Fruit fly (Drosophila melanogaster) ovary, adult (tissue): ENCODE measurements around the gene dgt1.

Experiments used
- CG17801 ChIP-seq: fragments of 200-800 bp; optimal IDR thresholded peaks from 2 replicates; lab custom pipeline; 2019; ENCODE audit warnings: missing biosample characterization, mild to moderate bottlenecking, missing genetic modification characterization, moderate library complexity; ENCODE audit not compliant: partially characterized antibody

Gene dgt1

DNA sequence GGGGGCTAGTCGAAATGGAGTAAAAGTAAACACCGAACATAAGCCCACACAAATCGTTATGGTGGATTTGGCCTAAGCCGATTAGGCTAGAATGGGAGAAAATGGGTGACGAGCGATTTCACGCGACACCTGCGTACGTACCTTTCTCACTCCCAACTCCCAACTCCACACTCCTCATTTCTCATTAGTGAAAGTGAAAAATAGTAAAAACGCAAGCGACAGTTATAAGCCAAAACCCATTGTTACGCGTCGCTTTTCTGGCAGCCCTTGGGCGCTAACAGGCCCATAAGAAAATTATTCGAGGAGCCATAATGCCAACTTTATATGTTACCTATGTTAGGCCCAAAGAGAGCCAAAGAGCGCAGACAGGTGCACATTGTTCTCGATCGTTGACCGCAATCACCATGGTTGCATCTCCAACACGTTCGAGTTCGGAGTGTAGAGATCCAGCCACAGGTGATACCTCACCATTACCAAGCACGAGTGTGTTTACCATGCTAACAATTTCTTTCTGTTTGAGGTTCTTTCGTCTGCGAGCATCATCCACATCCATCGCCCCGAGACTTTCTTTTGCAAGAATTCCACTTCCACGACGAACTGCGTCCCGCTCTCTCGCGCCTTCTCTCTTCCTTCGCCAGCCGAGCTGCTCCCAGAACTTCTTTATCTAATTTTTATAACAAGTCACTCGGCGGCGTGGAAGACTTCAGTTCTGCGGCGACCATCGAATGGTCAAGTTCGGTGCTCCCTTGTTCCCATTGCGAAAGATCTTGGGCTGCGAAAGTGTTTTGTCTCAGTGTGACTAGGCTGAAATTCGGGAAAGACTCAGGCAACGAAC, 38.6 kb downstream of the dgt1 start, which contains the start of gene neo:
neo (plus strand) TSS at position 698 of the 835 bp plus-strand sequence.
- no peak for TF ChIP-seq CG17801 (GFP tag; lab: Kevin White, UChicago)

DNA sequence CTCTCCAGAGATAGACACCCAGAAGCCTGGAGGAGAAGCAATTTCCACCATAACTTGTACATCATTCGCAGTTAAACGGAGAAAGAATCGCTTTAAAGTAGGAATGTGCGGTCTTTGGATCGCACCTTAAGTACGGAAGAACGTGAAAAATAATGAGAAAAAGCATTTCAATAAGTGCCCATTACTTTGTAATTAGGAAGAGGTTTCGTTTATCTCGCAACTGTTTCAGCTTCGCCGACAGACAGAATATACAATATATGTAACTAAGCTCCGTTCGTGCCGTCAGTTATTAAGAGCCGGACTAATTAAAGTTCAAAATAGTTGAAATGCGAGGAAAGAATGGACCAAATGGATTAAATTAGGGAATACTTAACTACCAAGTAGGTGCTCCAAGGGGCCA, 39.6 kb downstream of the dgt1 start, which contains the start of gene CG7829:
CG7829 (minus strand) TSS at position 101 of the 400 bp plus-strand sequence.
- TF ChIP-seq CG17801 (GFP tag; lab: Kevin White, UChicago) = no peak

DNA sequence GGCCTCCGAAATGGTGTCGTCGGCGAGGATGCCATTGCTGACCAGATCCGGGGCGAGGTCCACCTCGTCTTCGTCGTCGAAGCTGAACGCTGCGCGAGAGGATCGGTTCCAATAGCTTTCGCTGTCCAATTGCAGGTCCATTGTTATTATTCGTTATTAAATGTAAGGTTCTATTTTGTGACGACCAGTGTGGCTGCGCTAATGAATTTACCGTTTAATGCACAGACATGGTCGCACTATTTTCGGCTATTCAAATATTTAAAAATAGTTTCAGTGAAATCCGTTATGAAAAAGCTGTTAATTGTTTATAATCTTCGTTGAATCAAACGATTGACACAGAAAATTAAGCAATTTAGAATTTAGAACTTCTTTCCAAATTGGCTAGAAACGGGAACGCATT, 41.0 kb downstream of the dgt1 start, which contains the start of gene Vps16B:
Vps16B (minus strand) TSS at position 186 of the 400 bp plus-strand sequence.
- no peak for TF ChIP-seq CG17801 (GFP tag; lab: Kevin White, UChicago)

DNA sequence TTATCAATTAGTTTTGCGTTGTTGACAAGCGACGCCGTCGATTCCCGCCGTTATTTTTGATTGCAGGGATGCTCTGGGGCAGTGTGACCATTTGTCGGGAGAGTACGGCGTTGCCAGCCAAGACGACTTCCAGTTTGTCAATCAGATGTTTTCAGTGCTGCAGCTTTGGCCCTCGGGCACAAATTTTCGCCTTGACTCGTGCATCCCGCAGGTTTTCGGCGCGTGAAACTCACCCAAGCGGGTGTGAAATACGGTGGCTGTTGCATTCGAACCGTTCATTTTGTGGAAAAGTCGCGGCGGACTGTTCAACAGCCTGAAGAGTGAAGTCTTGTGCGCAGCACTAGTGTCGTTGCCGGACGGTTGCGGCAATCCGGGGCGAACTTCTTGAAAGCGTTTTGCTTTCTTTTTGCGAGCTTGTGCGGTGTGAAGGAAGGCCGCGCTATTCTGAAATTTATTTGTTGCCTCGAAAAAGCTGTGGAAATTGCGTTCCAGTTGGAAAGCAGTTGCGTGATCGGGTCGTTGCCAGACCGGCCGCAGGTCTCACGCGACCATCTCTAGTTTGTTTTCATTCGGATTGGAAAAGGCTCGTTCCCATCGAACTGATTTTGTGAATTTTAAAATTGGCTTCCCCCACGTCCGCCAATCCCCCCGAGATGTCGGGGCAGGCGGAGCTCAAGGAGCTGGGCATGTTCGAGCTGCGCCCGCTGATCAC, 50.5 kb downstream of the dgt1 start, which contains the start of the genes ca and ncd:
ca (plus strand) TSS at position 130 of the 712 bp plus-strand sequence.
ncd (minus strand) TSS at position 446 of the 712 bp plus-strand sequence.
- TF ChIP-seq CG17801 (GFP tag; lab: Kevin White, UChicago) = no peak
